Worm (Caenorhabditis elegans) whole organism, mixed stage, embryonic: ENCODE data around the gene F08F3.4.

Source experiments
- elt-1 ChIP-seq: sonication (generic microtip); optimal IDR thresholded peaks from 2 replicates; lab custom pipeline; 2017; ENCODE audit warnings: missing genetic modification characterization, mild to moderate bottlenecking, missing compliant biosample characterization, antibody characterized with exemption, moderate library complexity, borderline replicate concordance; ENCODE audit not compliant: insufficient read depth
- lin-13 ChIP-seq: fragments of 150-350 bp; optimal IDR thresholded peaks from 2 replicates; lab custom pipeline; 2014; ENCODE audit warnings: missing biosample characterization, missing genetic modification characterization
- nhr-2 ChIP-seq: fragments of 150-350 bp; optimal IDR thresholded peaks from 2 replicates; lab custom pipeline; 2014; ENCODE audit warnings: missing biosample characterization, missing genetic modification characterization
- unc-62 ChIP-seq: fragments of 150-350 bp; optimal IDR thresholded peaks from 2 replicates; lab custom pipeline; 2014; ENCODE audit warnings: missing biosample characterization, missing genetic modification reagents, missing genetic modification characterization
- ztf-11 ChIP-seq: fragments of 150-350 bp; optimal IDR thresholded peaks from 2 replicates; lab custom pipeline; 2014; ENCODE audit warnings: missing biosample characterization, missing genetic modification characterization

DNA sequence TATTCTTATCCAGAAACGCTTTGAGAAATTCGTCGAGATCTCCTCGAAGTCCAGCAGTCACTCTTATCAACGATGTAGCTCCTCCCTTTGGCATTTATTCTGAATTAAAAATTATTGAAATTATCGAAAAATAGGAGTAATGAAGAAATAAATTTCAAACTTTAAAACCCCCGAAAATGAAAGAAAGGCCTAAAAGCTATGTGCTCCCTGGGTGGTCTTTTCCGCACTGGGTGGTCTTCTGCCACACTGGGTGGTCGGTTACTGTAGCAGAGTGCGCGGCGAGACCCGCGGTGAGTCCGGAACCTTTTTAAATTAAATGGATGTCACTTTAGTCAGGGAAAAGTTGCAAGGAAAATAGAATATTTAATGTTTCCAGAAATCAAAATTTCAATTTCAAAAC lies 28.3 kb downstream of the F08F3.4 start, which contains the start of gene snpc-1.3:
- TF ChIP-seq ztf-11 (no peak), nhr-2 (no peak), unc-62 (no peak), lin-13 (tag; lab: Kevin White, UChicago) (no peak), elt-1 (tag; lab: Kevin White, UChicago) (no peak)
